Fruit fly (Drosophila melanogaster): Measurements from ENCODE around the gene CG43091.

Gene CG43091

DNA sequence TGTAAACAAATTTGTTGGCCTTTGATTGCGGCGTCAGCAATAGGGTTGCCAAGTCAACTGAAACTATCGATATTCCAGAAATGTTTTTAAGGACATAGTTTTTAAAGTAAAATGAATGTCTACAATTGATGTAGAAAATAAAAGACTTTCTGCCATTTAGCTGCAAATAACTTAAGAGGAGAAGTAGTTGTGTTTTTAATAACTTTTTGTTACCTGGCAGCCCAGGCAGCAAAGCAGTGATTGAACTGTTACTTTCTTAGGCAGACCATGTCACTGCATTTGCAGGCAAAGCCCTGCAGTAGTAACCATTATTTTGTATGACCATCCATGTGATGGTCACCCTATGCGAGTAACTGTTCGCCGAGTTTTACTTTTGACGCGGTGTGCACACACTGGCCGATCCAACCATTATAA is 18.0 kb downstream of the CG43091 start, which contains the start of the genes rumi, CG7029 and Usp12-46 (continued):
- TF ChIP-seq CG16815 (GFP tag; optimal IDR thresholded peaks at IDR 0.05) (peak; percentile 79), CG30431 (GFP tag; optimal IDR thresholded peaks at IDR 0.05) (peak; percentile 72), cas (GFP tag; IDR thresholded peaks at IDR 0.05) (peak; percentile 63; the same call in 1 of the 2 replicates), tin (GFP tag; optimal IDR thresholded peaks at IDR 0.05) (peak; percentile 87), pzg (GFP tag; optimal IDR thresholded peaks at IDR 0.05) (peak; percentile 90), NfI (GFP tag; optimal IDR thresholded peaks at IDR 0.05) (peak; percentile 81), CG18262 (tag; optimal IDR thresholded peaks at IDR 0.05) (peak; percentile 83), CG6765 (GFP tag; optimal IDR thresholded peaks at IDR 0.05) (peak; percentile 63), Trl (optimal IDR thresholded peaks at IDR 0.05) (peak in 1 of 2 experiments; percentile 1), Trl (GFP tag; optimal IDR thresholded peaks at IDR 0.05) (peak; percentile 92), CG14667 (GFP tag; IDR thresholded peaks at IDR 0.05) (peak; percentile 59; the same call in 1 of the 2 replicates), amos (GFP tag; IDR thresholded peaks at IDR 0.05; ENCODE audit: partially characterized antibody) (peak; percentile 72), CG10147 (GFP tag; optimal IDR thresholded peaks at IDR 0.05) (peak; percentile 81), Dbx (GFP tag; IDR thresholded peaks at IDR 0.05) (peak; percentile 87), CG17361 (GFP tag; IDR thresholded peaks at IDR 0.05) (peak; percentile 80), TFAM (GFP tag; optimal IDR thresholded peaks at IDR 0.05) (peak; percentile 49), croc (GFP tag; conservative IDR thresholded peaks at IDR 0.05) (peak; percentile 60), CG12236 (GFP tag; optimal IDR thresholded peaks at IDR 0.05) (peak; percentile 77), CG16813 (GFP tag; IDR thresholded peaks at IDR 0.05; ENCODE audit: partially characterized antibody) (peak; percentile 81), CG13624 (GFP tag; optimal IDR thresholded peaks at IDR 0.05) (peak; percentile 89), CG17385 (GFP tag; optimal IDR thresholded peaks at IDR 0.05) (peak; percentile 71), Stat92E (GFP tag; optimal IDR thresholded peaks at IDR 0.05) (peak in 1 of 3 experiments; percentile 18), Sry-β (GFP tag; optimal IDR thresholded peaks at IDR 0.05) (peak; percentile 21), CG11085 (GFP tag; IDR thresholded peaks at IDR 0.05) (0 out of 2 replicates have a peak, but pooled peaks have one; percentile 29), Ada2b (GFP tag; IDR thresholded peaks at IDR 0.05) (peak; percentile 81), CG18011 (GFP tag; optimal IDR thresholded peaks at IDR 0.05) (peak; percentile 67), CG13296 (GFP tag; optimal IDR thresholded peaks at IDR 0.05) (peak; percentile 73), wdn (GFP tag; IDR thresholded peaks at IDR 0.05) (peak; percentile 71), usp (GFP tag; optimal IDR thresholded peaks at IDR 0.05) (no peak), gt (GFP tag; IDR thresholded peaks at IDR 0.05) (peak; percentile 16; the same call in 1 of the 2 replicates), CG9437 (GFP tag; optimal IDR thresholded peaks at IDR 0.05) (peak; percentile 57), stc (GFP tag; IDR thresholded peaks at IDR 0.05) (peak; percentile 78), D19A (tag; optimal IDR thresholded peaks at IDR 0.05) (no peak), ranshi (GFP tag; IDR thresholded peaks at IDR 0.05) (peak; percentile 99), Neu2 (GFP tag; optimal IDR thresholded peaks at IDR 0.05; ENCODE audit: borderline replicate concordance) (peak; percentile 79), Abd-B (GFP tag; optimal IDR thresholded peaks at IDR 0.05) (peak; percentile 84), Nf-YA (GFP tag; IDR thresholded peaks at IDR 0.05) (peak; percentile 74), prd (optimal IDR thresholded peaks at IDR 0.05) (no peak), prd (GFP tag; IDR thresholded peaks at IDR 0.05) (peak; percentile 90), gfzf (GFP tag; optimal IDR thresholded peaks at IDR 0.05) (peak; percentile 44), CG32767 (GFP tag; IDR thresholded peaks at IDR 0.05) (peak; percentile 85), grau (tag; optimal IDR thresholded peaks at IDR 0.05) (peak; percentile 87), Lpt (GFP tag; optimal IDR thresholded peaks at IDR 0.05) (no peak), cwo (GFP tag; optimal IDR thresholded peaks at IDR 0.05) (peak; percentile 57), ara (GFP tag; IDR thresholded peaks at IDR 0.05) (peak; percentile 79), NC2β (GFP tag; optimal IDR thresholded peaks at IDR 0.05) (peak; percentile 91), Kr (GFP tag; optimal IDR thresholded peaks at IDR 0.05) (no peak), CG12299 (tag; optimal IDR thresholded peaks at IDR 0.05) (peak; percentile 79), Lim3 (GFP tag; IDR thresholded peaks at IDR 0.05) (peak; percentile 48; the same call in 1 of the 2 replicates), Fer1 (GFP tag; optimal IDR thresholded peaks at IDR 0.05) (peak; percentile 75), CG18599 (GFP tag; optimal IDR thresholded peaks at IDR 0.05) (peak; percentile 83)

Measured in whole organism, embryonic.